Worm (Caenorhabditis elegans): Measurements from ENCODE around the gene zipt-17.

ce11 chrIV:17382029-17382428 is 14.8 kb upstream of the zipt-17 start, which contains the start of gene C30H6.8:
- no peak for TF ChIP-seq him-1 (tag; optimal IDR thresholded peaks at IDR 0.05)
- TF ChIP-seq dao-5 (tag; optimal IDR thresholded peaks at IDR 0.05) = no peak
- TF ChIP-seq W03F9.2 (tag; optimal IDR thresholded peaks at IDR 0.05) = no peak

Data from whole organism, L4/young adult.